Worm (Caenorhabditis elegans) whole organism, early embryonic: ENCODE results near the gene T23F11.4.

Experiments used
- ama-1 ChIP-seq: fragments of 150-350 bp; optimal IDR thresholded peaks from 2 replicates; lab custom pipeline; 2014
- ceh-13 ChIP-seq: fragments of 200-800 bp; sonication (Bioruptor generic); optimal IDR thresholded peaks from 2 replicates; lab custom pipeline; 2018; ENCODE audit warnings: mild to moderate bottlenecking, missing genetic modification characterization, missing compliant biosample characterization
- ets-7 ChIP-seq: sonication (generic microtip); optimal IDR thresholded peaks from 2 replicates; lab custom pipeline; 2016; ENCODE audit warnings: missing genotype, missing genetic modification characterization, missing compliant biosample characterization
- flt-1 ChIP-seq: fragments of 200-800 bp; sonication (Bioruptor generic); IDR thresholded peaks from 2 replicates; pipeline ENCODE4 v1.3.6; 2022; ENCODE audit warnings: missing genetic modification characterization, missing compliant biosample characterization
- scrt-1 ChIP-seq: fragments of 200-800 bp; sonication (Bioruptor generic); IDR thresholded peaks from 2 replicates; pipeline ENCODE4 v1.3.6; 2022; ENCODE audit warnings: missing genetic modification characterization, missing compliant biosample characterization
- tbx-11 ChIP-seq: fragments of 200-800 bp; sonication (Bioruptor generic); IDR thresholded peaks from 2 replicates; pipeline ENCODE4 v1.3.6; 2022; ENCODE audit warnings: missing genetic modification characterization, missing compliant biosample characterization
- tbx-37 ChIP-seq: fragments of 200-800 bp; sonication (Bioruptor generic); conservative IDR thresholded peaks from 2 replicates; pipeline ENCODE4 v1.3.6; 2022; ENCODE audit warnings: missing genetic modification reagents, missing genetic modification characterization, missing compliant biosample characterization

DNA sequence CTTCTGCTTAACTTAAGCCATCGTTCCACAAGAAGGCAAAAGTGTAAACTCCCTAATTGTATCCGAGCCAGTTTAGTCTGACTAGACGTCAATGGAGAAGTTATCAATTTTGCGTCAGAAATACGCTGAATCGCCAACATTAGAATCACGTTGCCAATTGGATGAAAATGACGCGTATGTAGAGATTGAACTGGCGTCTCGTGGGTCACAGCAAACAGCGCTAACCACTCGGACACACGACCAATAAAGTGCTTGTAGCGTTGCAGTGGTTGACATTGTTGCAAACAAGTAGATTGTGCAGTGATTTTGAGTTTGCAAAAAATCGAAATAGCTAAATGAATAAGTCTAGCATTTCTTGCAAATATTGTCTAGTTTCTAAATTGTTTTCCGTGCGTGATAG is 24.4 kb upstream of the T23F11.4 start:
- TF ChIP-seq flt-1: peak; percentile 76
- TF ChIP-seq ets-7 (tag; lab: Kevin White, UChicago): peak; percentile 32
- TF ChIP-seq ceh-13 (GFP tag; lab: Kevin White, UChicago): peak; percentile 80
- TF ChIP-seq ama-1 (lab: Kevin White, UChicago): no peak
- peak; percentile 88 for TF ChIP-seq scrt-1 (GFP tag; lab: Robert Waterston, UW)
- TF ChIP-seq tbx-37 (GFP tag; lab: Robert Waterston, UW): peak; percentile 76
- peak; percentile 83 for TF ChIP-seq tbx-11 (GFP tag; lab: Robert Waterston, UW)
